Worm (Caenorhabditis elegans): ENCODE results near the gene F28E10.4.
A peak's percentile ranks its signal among the peaks of the same experiment; 100 is the strongest.

The F28E10.4 gene

DNA sequence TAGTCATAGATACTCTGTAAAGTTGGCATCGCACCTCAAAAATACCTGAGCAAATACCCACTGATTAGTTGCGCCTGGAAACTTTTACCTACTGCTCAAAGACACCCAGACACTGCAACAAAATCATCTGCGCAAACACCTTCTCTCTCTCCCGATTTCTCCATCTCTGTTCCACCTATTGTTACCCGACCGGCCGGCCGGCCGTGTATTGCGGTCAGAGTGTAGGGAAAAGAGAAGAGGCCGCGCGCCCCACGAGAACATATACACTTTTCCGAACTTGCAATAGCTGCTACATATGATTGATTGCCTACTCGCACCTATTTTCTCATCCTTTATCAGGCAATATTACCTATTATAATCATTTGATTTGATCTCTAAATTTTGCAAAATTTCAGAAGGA lies 21.2 kb upstream of the F28E10.4 start:
- TF ChIP-seq lin-14 (GFP tag; optimal IDR thresholded peaks at IDR 0.05) (peak; percentile 69), skn-1 (tag; optimal IDR thresholded peaks at IDR 0.05) (peak; percentile 30), nhr-71 (tag; optimal IDR thresholded peaks at IDR 0.05) (no peak), fkh-8 (tag; optimal IDR thresholded peaks at IDR 0.05) (no peak), nhr-77 (tag; optimal IDR thresholded peaks at IDR 0.05) (peak; percentile 16), elt-3 (tag; optimal IDR thresholded peaks at IDR 0.05) (peak in 1 of 6 experiments; percentile 12), nhr-20 (tag; optimal IDR thresholded peaks at IDR 0.05) (peak; percentile 5), C04F5.9 (tag; optimal IDR thresholded peaks at IDR 0.05) (no peak), ets-5 (GFP tag; IDR thresholded peaks at IDR 0.05) (no peak), blmp-1 (tag; optimal IDR thresholded peaks at IDR 0.05) (peak; percentile 64)

- TF ChIP-seq elt-3 (tag; optimal IDR thresholded peaks at IDR 0.05) (peak in 5 of 6 experiments; percentile 19 to 52 (median 47)), vab-15 (tag; optimal IDR thresholded peaks at IDR 0.05) (no peak), unc-130 (tag; optimal IDR thresholded peaks at IDR 0.05) (no peak), nhr-85 (tag) (peak; percentile 12), nhr-237 (tag; optimal IDR thresholded peaks at IDR 0.05) (no peak), ztf-4 (tag; optimal IDR thresholded peaks at IDR 0.05) (no peak), grh-1 (GFP tag; IDR thresholded peaks at IDR 0.05) (no peak)
Observed at ce11 chrIV:4587532-4587931, 20.3 kb upstream of the F28E10.4 start.

- TF ChIP-seq fkh-10 (GFP tag; optimal IDR thresholded peaks at IDR 0.05): peak; percentile 96
- peak in 1 of 3 experiments; percentile 37 for TF ChIP-seq ceh-82 (tag; optimal IDR thresholded peaks at IDR 0.05)
- no peak for TF ChIP-seq Y116A8C.19 (tag; optimal IDR thresholded peaks at IDR 0.05; ENCODE audit: borderline replicate concordance)
- TF ChIP-seq vab-15 (tag; optimal IDR thresholded peaks at IDR 0.05): no peak
- TF ChIP-seq sup-37 (GFP tag; optimal IDR thresholded peaks at IDR 0.05): no peak
- TF ChIP-seq lin-35 (GFP tag; optimal IDR thresholded peaks at IDR 0.05): peak in 1 of 2 experiments; percentile 10
- TF ChIP-seq unc-130 (tag; optimal IDR thresholded peaks at IDR 0.05): no peak
- no peak for TF ChIP-seq swsn-7 (tag; optimal IDR thresholded peaks at IDR 0.05)
- TF ChIP-seq lin-14 (GFP tag; optimal IDR thresholded peaks at IDR 0.05): peak; percentile 94
- peak; percentile 39 for TF ChIP-seq tbx-2 (tag; optimal IDR thresholded peaks at IDR 0.05)
- TF ChIP-seq nhr-47 (tag; optimal IDR thresholded peaks at IDR 0.05): peak; percentile 20
- TF ChIP-seq hlh-17 (GFP tag; optimal IDR thresholded peaks at IDR 0.05; ENCODE audit: borderline replicate concordance): no peak
- peak; percentile 11; the same call in 1 of the 2 replicates for TF ChIP-seq isw-1 (GFP tag; IDR thresholded peaks at IDR 0.05)
- no peak for TF ChIP-seq mdl-1 (tag; optimal IDR thresholded peaks at IDR 0.05)
- peak; percentile 19 for TF ChIP-seq ceh-8 (GFP tag; optimal IDR thresholded peaks at IDR 0.05)
- no peak for TF ChIP-seq nhr-12 (tag; optimal IDR thresholded peaks at IDR 0.05)
- TF ChIP-seq elt-2 (tag; optimal IDR thresholded peaks at IDR 0.05): no peak
- no peak for TF ChIP-seq irx-1 (tag; optimal IDR thresholded peaks at IDR 0.05)
- no peak for TF ChIP-seq lin-13 (GFP tag; optimal IDR thresholded peaks at IDR 0.05)
- TF ChIP-seq nhr-77 (tag; optimal IDR thresholded peaks at IDR 0.05): no peak
- TF ChIP-seq nhr-28 (tag; optimal IDR thresholded peaks at IDR 0.05): no peak
- TF ChIP-seq nhr-76 (tag; optimal IDR thresholded peaks at IDR 0.05): no peak
- TF ChIP-seq ama-1 (optimal IDR thresholded peaks at IDR 0.05): no peak
- no peak for TF ChIP-seq ets-5 (GFP tag; IDR thresholded peaks at IDR 0.05)
- TF ChIP-seq nhr-19 (GFP tag; conservative IDR thresholded peaks at IDR 0.05): no peak
- TF ChIP-seq sox-4 (tag; optimal IDR thresholded peaks at IDR 0.05): no peak
- no peak for TF ChIP-seq nhr-90 (tag; optimal IDR thresholded peaks at IDR 0.05; ENCODE audit: poor library complexity)
- TF ChIP-seq unc-86 (tag; optimal IDR thresholded peaks at IDR 0.05): no peak
- peak; percentile 33 for TF ChIP-seq nhr-71 (tag; optimal IDR thresholded peaks at IDR 0.05)
- TF ChIP-seq pqm-1 (tag; optimal IDR thresholded peaks at IDR 0.05): no peak
- no peak for TF ChIP-seq C34B4.2 (tag; optimal IDR thresholded peaks at IDR 0.05)
- TF ChIP-seq ztf-4 (tag; optimal IDR thresholded peaks at IDR 0.05): no peak
- TF ChIP-seq zip-4 (GFP tag; optimal IDR thresholded peaks at IDR 0.05): no peak
- peak; percentile 97 for TF ChIP-seq ces-1 (GFP tag; optimal IDR thresholded peaks at IDR 0.05)
- no peak for TF ChIP-seq lin-39 (tag; optimal IDR thresholded peaks at IDR 0.05)
- TF ChIP-seq nhr-84 (tag; optimal IDR thresholded peaks at IDR 0.05): no peak
- TF ChIP-seq efl-3 (GFP tag; optimal IDR thresholded peaks at IDR 0.05): no peak
- no peak for TF ChIP-seq unc-30 (tag; optimal IDR thresholded peaks at IDR 0.05)
- TF ChIP-seq mef-2 (tag; optimal IDR thresholded peaks at IDR 0.05): no peak
- TF ChIP-seq mep-1 (tag; optimal IDR thresholded peaks at IDR 0.05): peak; percentile 33
- TF ChIP-seq grh-1 (GFP tag; IDR thresholded peaks at IDR 0.05): no peak
Observed at ce11 chrIV:4585991-4586390, 18.7 kb upstream of the F28E10.4 start.

Measured in whole organism, L1 larva.